Fruit fly (Drosophila melanogaster) whole organism, prepupa: Measurements from ENCODE around the gene CG6974.

Experiments
- Blimp-1 ChIP-seq: fragments of 200-800 bp; sonication (Bioruptor generic); optimal IDR thresholded peaks from 3 replicates; lab custom pipeline; 2017; ENCODE audit warnings: missing biosample characterization, missing genetic modification characterization, mild to moderate bottlenecking, moderate library complexity, missing genetic modification reagents
- CG10631 ChIP-seq: fragments of 200-800 bp; sonication (Bioruptor generic); optimal IDR thresholded peaks from 2 replicates; lab custom pipeline; 2016; ENCODE audit warnings: missing biosample characterization, missing genetic modification characterization
- CG10669 ChIP-seq: fragments of 200-800 bp; sonication (Bioruptor generic); optimal IDR thresholded peaks from 3 replicates; lab custom pipeline; 2018; ENCODE audit warnings: missing biosample characterization, mild to moderate bottlenecking, missing genetic modification characterization, moderate library complexity
- CG11294 ChIP-seq: fragments of 200-800 bp; sonication (Bioruptor generic); IDR thresholded peaks from 2 replicates; pipeline ENCODE4 v1.3.6; 2022; ENCODE audit warnings: missing biosample characterization, missing genetic modification characterization
- CG15336 ChIP-seq: fragments of 200-800 bp; sonication (Bioruptor generic); IDR thresholded peaks from 2 replicates; pipeline ENCODE4 v1.3.6; 2022; ENCODE audit warnings: missing biosample characterization, missing genetic modification characterization
- CG1621 ChIP-seq: fragments of 200-800 bp; sonication (Bioruptor generic); optimal IDR thresholded peaks from 3 replicates; lab custom pipeline; 2018; ENCODE audit warnings: missing biosample characterization, mild to moderate bottlenecking, missing genetic modification characterization
- CG16779 ChIP-seq: fragments of 200-800 bp; sonication (Bioruptor generic); optimal IDR thresholded peaks from 3 replicates; lab custom pipeline; 2017; ENCODE audit warnings: missing biosample characterization, mild to moderate bottlenecking, missing genetic modification characterization
- CG3032 ChIP-seq: fragments of 200-800 bp; optimal IDR thresholded peaks from 2 replicates; lab custom pipeline; 2019; ENCODE audit warnings: missing biosample characterization, mild to moderate bottlenecking, missing genetic modification characterization, moderate library complexity
- CG31627 ChIP-seq: fragments of 200-800 bp; sonication (Bioruptor generic); optimal IDR thresholded peaks from 3 replicates; lab custom pipeline; 2016; ENCODE audit warnings: missing biosample characterization, missing genetic modification characterization
- CG32006 ChIP-seq: fragments of 200-800 bp; sonication (Bioruptor generic); optimal IDR thresholded peaks from 3 replicates; lab custom pipeline; 2017; ENCODE audit warnings: missing biosample characterization, mild to moderate bottlenecking, missing genetic modification characterization
- CG4318 ChIP-seq: fragments of 200-800 bp; sonication (Bioruptor generic); optimal IDR thresholded peaks from 3 replicates; lab custom pipeline; 2017; ENCODE audit warnings: missing biosample characterization, mild to moderate bottlenecking, missing genetic modification characterization
- CG6163 ChIP-seq: fragments of 200-800 bp; sonication (Bioruptor generic); IDR thresholded peaks from 3 replicates; pipeline ENCODE4 v1.3.6; 2022; ENCODE audit warnings: missing biosample characterization, missing genetic modification characterization
- CG6854 ChIP-seq: fragments of 200-800 bp; sonication (Bioruptor generic); optimal IDR thresholded peaks from 2 replicates; lab custom pipeline; 2017; ENCODE audit warnings: missing biosample characterization, mild to moderate bottlenecking, missing genetic modification characterization
- CG8119 ChIP-seq: fragments of 200-800 bp; sonication (Bioruptor generic); IDR thresholded peaks from 3 replicates; pipeline ENCODE4 v1.3.6; 2022; ENCODE audit warnings: missing biosample characterization, missing genetic modification characterization
- CG8319 ChIP-seq: fragments of 200-800 bp; sonication (Bioruptor generic); optimal IDR thresholded peaks from 3 replicates; lab custom pipeline; 2016; ENCODE audit warnings: missing biosample characterization, missing genetic modification characterization
- CG8632 ChIP-seq: fragments of 200-800 bp; sonication (Bioruptor generic); optimal IDR thresholded peaks from 3 replicates; lab custom pipeline; 2016; ENCODE audit warnings: missing biosample characterization, missing genetic modification characterization
- Eip78C ChIP-seq: fragments of 200-800 bp; sonication (Bioruptor generic); peaks from one replicate; lab custom pipeline; 2016; ENCODE audit warnings: missing biosample characterization, missing genetic modification characterization
- Eip93F ChIP-seq: fragments of 200-800 bp; sonication (Bioruptor generic); optimal IDR thresholded peaks from 2 replicates; lab custom pipeline; 2016; ENCODE audit warnings: missing biosample characterization, mild to moderate bottlenecking, missing genetic modification characterization
- Ets21C ChIP-seq: fragments of 200-800 bp; sonication (Bioruptor generic); optimal IDR thresholded peaks from 3 replicates; lab custom pipeline; 2016; ENCODE audit warnings: missing biosample characterization, missing genetic modification characterization
- Ets96B ChIP-seq: fragments of 200-800 bp; optimal IDR thresholded peaks from 2 replicates; lab custom pipeline; 2019; ENCODE audit warnings: missing biosample characterization, mild to moderate bottlenecking, missing genetic modification characterization, moderate library complexity
- Hr38 ChIP-seq: sonication (Bioruptor generic); optimal IDR thresholded peaks from 2 replicates; lab custom pipeline; 2016; ENCODE audit warnings: missing biosample characterization, missing genetic modification characterization
- Hr39 ChIP-seq: fragments of 200-800 bp; sonication (Bioruptor generic); optimal IDR thresholded peaks from 2 replicates; lab custom pipeline; 2016; ENCODE audit warnings: missing biosample characterization, missing genetic modification characterization
- Hr4 ChIP-seq: fragments of 200-800 bp; sonication (Bioruptor generic); optimal IDR thresholded peaks from 3 replicates; lab custom pipeline; 2016; ENCODE audit warnings: missing biosample characterization, missing genetic modification characterization
- Met ChIP-seq: fragments of 200-800 bp; sonication (Bioruptor generic); optimal IDR thresholded peaks from 3 replicates; lab custom pipeline; 2016; ENCODE audit warnings: missing biosample characterization, missing genetic modification characterization
- OdsH ChIP-seq: fragments of 200-800 bp; sonication (Bioruptor generic); optimal IDR thresholded peaks from 3 replicates; lab custom pipeline; 2016; ENCODE audit warnings: missing biosample characterization, missing genetic modification characterization
- Sox102F ChIP-seq: fragments of 200-800 bp; sonication (Bioruptor generic); optimal IDR thresholded peaks from 2 replicates; lab custom pipeline; 2016; ENCODE audit warnings: missing biosample characterization, mild to moderate bottlenecking, missing genetic modification characterization
- Sox15 ChIP-seq: fragments of 200-800 bp; sonication (Bioruptor generic); optimal IDR thresholded peaks from 3 replicates; lab custom pipeline; 2016; ENCODE audit warnings: missing biosample characterization, missing genetic modification characterization
- achi ChIP-seq: fragments of 200-800 bp; sonication (Bioruptor generic); optimal IDR thresholded peaks from 3 replicates; lab custom pipeline; 2016; ENCODE audit warnings: missing biosample characterization, missing genetic modification characterization
- acj6 ChIP-seq: fragments of 200-800 bp; sonication (Bioruptor generic); optimal IDR thresholded peaks from 3 replicates; lab custom pipeline; 2016; ENCODE audit warnings: missing biosample characterization, missing genetic modification characterization
- cyc ChIP-seq: fragments of 200-800 bp; sonication (Bioruptor generic); optimal IDR thresholded peaks from 3 replicates; lab custom pipeline; 2016; ENCODE audit warnings: missing biosample characterization, missing genetic modification characterization
- dsx ChIP-seq: fragments of 200-800 bp; optimal IDR thresholded peaks from 3 replicates; lab custom pipeline; 2019; ENCODE audit warnings: missing biosample characterization, mild to moderate bottlenecking, missing genetic modification characterization, moderate library complexity; ENCODE audit not compliant: poor library complexity, severe bottlenecking
- eg ChIP-seq: fragments of 200-800 bp; sonication (Bioruptor generic); IDR thresholded peaks from 3 replicates; pipeline ENCODE4 v1.3.6; 2022; ENCODE audit warnings: missing biosample characterization, missing genetic modification characterization
- esn ChIP-seq: fragments of 200-800 bp; sonication (Bioruptor generic); optimal IDR thresholded peaks from 2 replicates; lab custom pipeline; 2016; ENCODE audit warnings: missing biosample characterization, mild to moderate bottlenecking, missing genetic modification characterization, moderate library complexity
- fd59A ChIP-seq: fragments of 200-800 bp; sonication (Bioruptor generic); optimal IDR thresholded peaks from 2 replicates; lab custom pipeline; 2017; ENCODE audit warnings: missing biosample characterization, mild to moderate bottlenecking, missing genetic modification characterization, missing genetic modification reagents
- fd85E ChIP-seq: fragments of 200-800 bp; sonication (Bioruptor generic); optimal IDR thresholded peaks from 3 replicates; lab custom pipeline; 2016; ENCODE audit warnings: missing biosample characterization, missing genetic modification characterization
- fkh ChIP-seq: fragments of 200-800 bp; sonication (Bioruptor generic); optimal IDR thresholded peaks from 3 replicates; lab custom pipeline; 2017; ENCODE audit warnings: missing biosample characterization, mild to moderate bottlenecking, missing genetic modification characterization, moderate library complexity
- lz ChIP-seq: fragments of 200-800 bp; sonication (Bioruptor generic); optimal IDR thresholded peaks from 3 replicates; lab custom pipeline; 2016; ENCODE audit warnings: missing biosample characterization, missing genetic modification characterization
- net ChIP-seq: fragments of 200-800 bp; sonication (Bioruptor generic); optimal IDR thresholded peaks from 3 replicates; lab custom pipeline; 2016; ENCODE audit warnings: missing biosample characterization, missing genetic modification characterization
- pdm3 ChIP-seq: fragments of 200-800 bp; sonication (Bioruptor generic); optimal IDR thresholded peaks from 3 replicates; lab custom pipeline; 2016; ENCODE audit warnings: missing biosample characterization, missing genetic modification characterization
- spab ChIP-seq: fragments of 200-800 bp; sonication (Bioruptor generic); optimal IDR thresholded peaks from 2 replicates; lab custom pipeline; 2017; ENCODE audit warnings: missing biosample characterization, mild to moderate bottlenecking, missing genetic modification characterization, missing genetic modification reagents
- svp ChIP-seq: fragments of 200-800 bp; sonication (Bioruptor generic); peaks from one replicate; lab custom pipeline; 2016; ENCODE audit warnings: missing biosample characterization, missing genetic modification characterization
- topi ChIP-seq: fragments of 200-800 bp; sonication (Bioruptor generic); optimal IDR thresholded peaks from 3 replicates; lab custom pipeline; 2016; ENCODE audit warnings: missing biosample characterization, missing genetic modification characterization
- vri ChIP-seq: fragments of 200-800 bp; sonication (Bioruptor generic); optimal IDR thresholded peaks from 3 replicates; lab custom pipeline; 2016; ENCODE audit warnings: missing biosample characterization, mild to moderate bottlenecking, missing genetic modification characterization

Gene CG6974

dm6 chr3R:15095550-15096031, 16.5 kb upstream of the CG6974 start, which contains the start of gene CG6966 (continued):
- peak; percentile 32 for TF ChIP-seq dsx (GFP tag; lab: Kevin White, UChicago)
- no peak for TF ChIP-seq eg (GFP tag; lab: Robert Waterston, UW)
- peak; percentile 84 for TF ChIP-seq Sox15 (GFP tag; lab: Kevin White, UChicago)
- TF ChIP-seq CG10669 (GFP tag; lab: Kevin White, UChicago) = peak; percentile 63
- TF ChIP-seq fd85E (GFP tag; lab: Kevin White, UChicago) = peak; percentile 36
- TF ChIP-seq cyc (GFP tag; lab: Kevin White, UChicago) = peak; percentile 93
- TF ChIP-seq OdsH = peak; percentile 86
- peak; percentile 46 for TF ChIP-seq Sox102F (GFP tag; lab: Kevin White, UChicago)
- peak; percentile 78 for TF ChIP-seq Ets21C (GFP tag; lab: Kevin White, UChicago)
- no peak for TF ChIP-seq CG6163 (GFP tag; lab: Robert Waterston, UW)
- TF ChIP-seq esn (GFP tag; lab: Kevin White, UChicago) = peak; percentile 90
- peak; percentile 75 for TF ChIP-seq CG6854
- TF ChIP-seq net = no peak
- peak; percentile 9 for TF ChIP-seq Ets96B
- TF ChIP-seq acj6 (GFP tag; lab: Kevin White, UChicago) = peak; percentile 85
- peak; percentile 72 for TF ChIP-seq CG16779 (tag; lab: Kevin White, UChicago)
- TF ChIP-seq Eip93F (GFP tag; lab: Kevin White, UChicago) = no peak
- peak; percentile 94 for TF ChIP-seq CG31627 (GFP tag; lab: Kevin White, UChicago)
- TF ChIP-seq Met = peak; percentile 84
- peak; percentile 94 for TF ChIP-seq Hr39 (GFP tag; lab: Kevin White, UChicago)
- TF ChIP-seq lz (GFP tag; lab: Kevin White, UChicago) = peak; percentile 94
- peak; percentile 58 for TF ChIP-seq Hr4
- TF ChIP-seq fkh (GFP tag; lab: Kevin White, UChicago) = peak; percentile 68
- no peak for TF ChIP-seq CG4318 (GFP tag; lab: Kevin White, UChicago)
- TF ChIP-seq svp (GFP tag; lab: Kevin White, UChicago) = peak; percentile 69
- TF ChIP-seq topi = peak; percentile 76
- TF ChIP-seq CG10631 (GFP tag; lab: Kevin White, UChicago) = peak; percentile 80
- peak; percentile 8 for TF ChIP-seq spab
- TF ChIP-seq achi = peak; percentile 70
- TF ChIP-seq fd59A (GFP tag; lab: Kevin White, UChicago) = peak; percentile 67
- peak; percentile 55 for TF ChIP-seq vri (GFP tag; lab: Kevin White, UChicago)
- peak; percentile 53 for TF ChIP-seq CG8632 (GFP tag; lab: Kevin White, UChicago)
- TF ChIP-seq CG15336 (GFP tag; lab: Robert Waterston, UW) = no peak
- peak; percentile 79 for TF ChIP-seq CG1621 (tag; lab: Kevin White, UChicago)
- TF ChIP-seq CG8119 (GFP tag; lab: Robert Waterston, UW) = no peak
- TF ChIP-seq CG8319 (GFP tag; lab: Kevin White, UChicago) = peak; percentile 77
- peak; percentile 68 for TF ChIP-seq CG3032 (tag; lab: Kevin White, UChicago)
- TF ChIP-seq Blimp-1 (GFP tag; lab: Kevin White, UChicago) = peak; percentile 73
- TF ChIP-seq CG32006 (GFP tag; lab: Kevin White, UChicago) = no peak
- no peak for TF ChIP-seq Hr38 (GFP tag; lab: Kevin White, UChicago)
- peak; percentile 91 for TF ChIP-seq pdm3
- TF ChIP-seq Eip78C (GFP tag; lab: Kevin White, UChicago) = peak; percentile 88
- TF ChIP-seq CG11294 (GFP tag; lab: Robert Waterston, UW) = no peak

dm6 chr3R:15094929-15095236, 15.8 kb upstream of the CG6974 start:
- TF ChIP-seq Eip78C (GFP tag; lab: Kevin White, UChicago) (peak; percentile 12), CG6163 (GFP tag; lab: Robert Waterston, UW) (no peak)
